Worm (Caenorhabditis elegans) whole organism, mixed stage, embryonic: ENCODE results near the gene Y41G9A.17.

Experiments used
- elt-1 ChIP-seq: sonication (generic microtip); optimal IDR thresholded peaks from 2 replicates; lab custom pipeline; 2017; ENCODE audit warnings: missing genetic modification characterization, mild to moderate bottlenecking, missing compliant biosample characterization, antibody characterized with exemption, moderate library complexity, borderline replicate concordance; ENCODE audit not compliant: insufficient read depth
- hlh-1 ChIP-seq: fragments of 150-350 bp; optimal IDR thresholded peaks from 2 replicates; lab custom pipeline; 2014; ENCODE audit warnings: missing biosample characterization, missing genetic modification reagents, missing genetic modification characterization
- lin-13 ChIP-seq: fragments of 150-350 bp; optimal IDR thresholded peaks from 2 replicates; lab custom pipeline; 2014; ENCODE audit warnings: missing biosample characterization, missing genetic modification characterization
- lin-32 ChIP-seq: fragments of 200-800 bp; sonication (Bioruptor generic); optimal IDR thresholded peaks from 2 replicates; lab custom pipeline; 2018; ENCODE audit warnings: mild to moderate bottlenecking, missing genetic modification characterization, missing compliant biosample characterization
- lsy-2 ChIP-seq: fragments of 150-350 bp; optimal IDR thresholded peaks from 2 replicates; lab custom pipeline; 2014; ENCODE audit warnings: missing biosample characterization, missing genetic modification characterization
- nhr-12 ChIP-seq: fragments of 150-350 bp; optimal IDR thresholded peaks from 2 replicates; lab custom pipeline; 2014; ENCODE audit warnings: missing biosample characterization, missing genetic modification characterization
- nhr-2 ChIP-seq: fragments of 150-350 bp; optimal IDR thresholded peaks from 2 replicates; lab custom pipeline; 2014; ENCODE audit warnings: missing biosample characterization, missing genetic modification characterization
- nhr-237 ChIP-seq: fragments of 150-350 bp; optimal IDR thresholded peaks from 2 replicates; lab custom pipeline; 2014; ENCODE audit warnings: missing biosample characterization, missing genetic modification characterization
- nhr-28 ChIP-seq: fragments of 150-350 bp; optimal IDR thresholded peaks from 2 replicates; lab custom pipeline; 2014; ENCODE audit warnings: missing biosample characterization, missing genetic modification characterization
- pha-4 ChIP-seq: fragments of 150-350 bp; optimal IDR thresholded peaks from 2 replicates; lab custom pipeline; 2018; ENCODE audit warnings: missing biosample characterization, missing genetic modification reagents, missing genetic modification characterization
- snpc-4 ChIP-seq: fragments of 150-350 bp; optimal IDR thresholded peaks from 2 replicates; lab custom pipeline; 2014; ENCODE audit warnings: missing biosample characterization, missing genetic modification characterization
- sptf-1 ChIP-seq: sonication (generic microtip); optimal IDR thresholded peaks from 2 replicates; lab custom pipeline; 2017; ENCODE audit warnings: mild to moderate bottlenecking, missing genetic modification characterization, moderate library complexity, missing compliant biosample characterization
- ztf-11 ChIP-seq: fragments of 150-350 bp; optimal IDR thresholded peaks from 2 replicates; lab custom pipeline; 2014; ENCODE audit warnings: missing biosample characterization, missing genetic modification characterization

DNA sequence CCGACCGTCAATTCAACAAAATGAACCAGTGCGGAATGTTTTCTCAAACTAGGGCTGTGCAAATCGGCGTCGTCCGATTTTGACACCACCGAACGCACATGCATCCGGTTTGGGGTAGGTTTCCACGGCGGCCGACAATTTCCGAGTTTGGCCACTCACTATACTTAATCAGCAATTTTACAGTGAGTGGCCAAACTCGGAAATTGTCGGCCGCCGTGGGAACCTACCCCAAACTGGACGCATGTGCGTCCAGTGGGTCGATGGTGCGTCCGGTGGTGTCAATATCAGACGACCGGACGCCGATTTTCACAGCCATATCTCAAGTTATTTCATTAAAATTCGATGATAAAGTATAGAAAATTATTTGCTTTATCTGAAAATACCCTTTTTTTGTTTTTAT, 9.4 kb downstream of the Y41G9A.17 start:
- TF ChIP-seq nhr-28 (tag; lab: Kevin White, UChicago), result no peak
- TF ChIP-seq elt-1 (tag; lab: Kevin White, UChicago), result no peak
- no peak for TF ChIP-seq nhr-237
- no peak for TF ChIP-seq hlh-1 (tag; lab: Kevin White, UChicago)
- no peak for TF ChIP-seq lsy-2 (tag; lab: Kevin White, UChicago)
- no peak for TF ChIP-seq ztf-11 (tag; lab: Kevin White, UChicago)
- TF ChIP-seq nhr-12 (tag; lab: Kevin White, UChicago), result no peak
- TF ChIP-seq lin-32, result no peak
- TF ChIP-seq snpc-4 (tag; lab: Kevin White, UChicago), result no peak
- no peak for TF ChIP-seq sptf-1 (tag; lab: Kevin White, UChicago)
- TF ChIP-seq nhr-2 (tag; lab: Kevin White, UChicago), result no peak
- TF ChIP-seq pha-4 (tag; lab: Kevin White, UChicago), result no peak
- TF ChIP-seq lin-13 (tag; lab: Kevin White, UChicago), result no peak
